Worm (Caenorhabditis elegans) whole organism, late embryonic: ENCODE data around the gene C02D5.2.

Source experiments
- ahr-1 ChIP-seq: sonication (generic microtip); optimal IDR thresholded peaks from 2 replicates; lab custom pipeline; 2016; ENCODE audit warnings: missing genetic modification characterization, missing compliant biosample characterization
- ama-1 ChIP-seq: fragments of 150-350 bp; optimal IDR thresholded peaks from 2 replicates; lab custom pipeline; 2014
- ceh-6 ChIP-seq: fragments of 200-800 bp; sonication (Bioruptor generic); optimal IDR thresholded peaks from 2 replicates; lab custom pipeline; 2018; ENCODE audit warnings: mild to moderate bottlenecking, missing genetic modification characterization, missing compliant biosample characterization
- fax-1 ChIP-seq: sonication (generic microtip); optimal IDR thresholded peaks from 2 replicates; lab custom pipeline; 2016; ENCODE audit warnings: missing genotype, missing genetic modification characterization, missing compliant biosample characterization
- hlh-30 ChIP-seq: sonication (generic microtip); optimal IDR thresholded peaks from 2 replicates; lab custom pipeline; 2017; ENCODE audit warnings: antibody characterized with exemption, missing genetic modification characterization, missing compliant biosample characterization; ENCODE audit not compliant: insufficient read depth
- pax-1 ChIP-seq: fragments of 150-350 bp; optimal IDR thresholded peaks from 2 replicates; lab custom pipeline; 2014; ENCODE audit warnings: missing biosample characterization, missing genetic modification characterization
- tbx-7 ChIP-seq: sonication (generic microtip); optimal IDR thresholded peaks from 2 replicates; lab custom pipeline; 2016; ENCODE audit warnings: missing genotype, missing genetic modification characterization, missing compliant biosample characterization
- unc-86 ChIP-seq: sonication (generic microtip); optimal IDR thresholded peaks from 2 replicates; lab custom pipeline; 2016; ENCODE audit warnings: missing genetic modification characterization, missing compliant biosample characterization

ce11 chrIII:8602148-8602547 lies 45.0 kb downstream of the C02D5.2 start:
- TF ChIP-seq ahr-1 (tag; lab: Kevin White, UChicago) (no peak), fax-1 (no peak), hlh-30 (tag; lab: Kevin White, UChicago) (no peak), ceh-6 (GFP tag; lab: Kevin White, UChicago) (no peak), pax-1 (tag; lab: Kevin White, UChicago) (no peak), tbx-7 (tag; lab: Kevin White, UChicago) (no peak), unc-86 (tag; lab: Kevin White, UChicago) (no peak), ama-1 (lab: Kevin White, UChicago) (no peak)
